Fruit fly (Drosophila melanogaster) whole organism, embryonic: Measurements from ENCODE around the gene Xe7.

Experiments
- Aef1 ChIP-seq: fragments of 200-800 bp; sonication (Bioruptor generic); IDR thresholded peaks from 3 replicates; pipeline ENCODE4 v1.3.6; 2022; ENCODE audit warnings: missing biosample characterization, missing genetic modification characterization
- B-H1 ChIP-seq: fragments of 200-800 bp; sonication (Bioruptor generic); IDR thresholded peaks from 3 replicates; pipeline ENCODE4 v1.3.6; 2022; ENCODE audit warnings: missing biosample characterization, missing genetic modification characterization
- CG11456 ChIP-seq: fragments of 200-800 bp; sonication (Bioruptor generic); IDR thresholded peaks from 3 replicates; pipeline ENCODE4 v1.3.6; 2022; ENCODE audit warnings: missing biosample characterization, missing genetic modification characterization
- CG11560 ChIP-seq: fragments of 200-800 bp; sonication (Bioruptor generic); IDR thresholded peaks from 3 replicates; pipeline ENCODE4 v1.3.6; 2022; ENCODE audit warnings: missing biosample characterization, missing genetic modification characterization
- CG14050 ChIP-seq: fragments of 200-800 bp; sonication (Bioruptor generic); IDR thresholded peaks from 3 replicates; pipeline ENCODE4 v1.3.6; 2022; ENCODE audit warnings: missing biosample characterization, missing genetic modification characterization
- CG15696 ChIP-seq: fragments of 200-800 bp; sonication (Bioruptor generic); optimal IDR thresholded peaks from 2 replicates; lab custom pipeline; 2019; ENCODE audit warnings: missing biosample characterization, mild to moderate bottlenecking, missing genetic modification characterization, moderate library complexity
- CG18599 ChIP-seq: fragments of 200-800 bp; sonication (Bioruptor generic); optimal IDR thresholded peaks from 3 replicates; lab custom pipeline; 2017; ENCODE audit warnings: missing biosample characterization, missing genetic modification characterization, mild to moderate bottlenecking, moderate library complexity, missing genetic modification reagents
- CG2129 ChIP-seq: fragments of 200-800 bp; sonication (Bioruptor generic); IDR thresholded peaks from 2 replicates; pipeline ENCODE4 v1.3.6; 2022; ENCODE audit warnings: missing biosample characterization, missing genetic modification characterization; ENCODE audit not compliant: partially characterized antibody
- CG31224 ChIP-seq: fragments of 200-800 bp; sonication (Bioruptor generic); IDR thresholded peaks from 2 replicates; pipeline ENCODE4 v1.3.6; 2022; ENCODE audit warnings: missing biosample characterization, missing genetic modification characterization
- CG33557 ChIP-seq: fragments of 200-800 bp; sonication (Bioruptor generic); optimal IDR thresholded peaks from 2 replicates; lab custom pipeline; 2019; ENCODE audit warnings: missing biosample characterization, mild to moderate bottlenecking, missing genetic modification characterization, moderate library complexity
- CG34376 ChIP-seq: fragments of 200-800 bp; sonication (Bioruptor generic); optimal IDR thresholded peaks from 2 replicates; lab custom pipeline; 2018; ENCODE audit warnings: missing biosample characterization, mild to moderate bottlenecking, missing genetic modification characterization
- CG4360 ChIP-seq: fragments of 200-800 bp; sonication (Bioruptor generic); IDR thresholded peaks from 2 replicates; pipeline ENCODE4 v1.3.6; 2022; ENCODE audit warnings: missing biosample characterization, missing genetic modification characterization
- CG6813 ChIP-seq: fragments of 200-800 bp; sonication (Bioruptor generic); optimal IDR thresholded peaks from 2 replicates; lab custom pipeline; 2017; ENCODE audit warnings: missing biosample characterization, missing genetic modification characterization, mild to moderate bottlenecking, moderate library complexity, missing genetic modification reagents
- CG8290 ChIP-seq, 3 experiments: fragments of 200-800 bp; sonication (Bioruptor generic); optimal IDR thresholded peaks; 2 replicates each; lab custom pipeline; 2016 to 2019; ENCODE audit warnings: missing biosample characterization in 3 of 3, missing genetic modification characterization in 3 of 3, mild to moderate bottlenecking in 2 of 3, moderate library complexity in 1 of 3
- D ChIP-seq, 2 experiments: fragments of 200-800 bp in 1 of 2; fragments of >200 bp in 1 of 2; sonication (Bioruptor generic) in 1 of 2; optimal IDR thresholded peaks; 2 replicates in 1 of 2; 3 replicates in 1 of 2; lab custom pipeline; 2017; ENCODE audit warnings: mild to moderate bottlenecking in 1 of 2, missing biosample characterization in 1 of 2, missing genetic modification characterization in 1 of 2, missing genetic modification reagents in 1 of 2
- Dbx ChIP-seq: fragments of 200-800 bp; sonication (Bioruptor generic); IDR thresholded peaks from 3 replicates; pipeline ENCODE4 v1.3.6; 2022; ENCODE audit warnings: missing biosample characterization, missing genetic modification characterization
- Dek ChIP-seq: fragments of 200-800 bp; sonication (Bioruptor generic); optimal IDR thresholded peaks from 3 replicates; lab custom pipeline; 2019; ENCODE audit warnings: missing biosample characterization, mild to moderate bottlenecking, missing genetic modification characterization, moderate library complexity
- ERR ChIP-seq: fragments of 200-800 bp; sonication (Bioruptor generic); optimal IDR thresholded peaks from 2 replicates; lab custom pipeline; 2016; ENCODE audit warnings: missing biosample characterization, missing genetic modification characterization
- MESR4 ChIP-seq: fragments of 200-800 bp; sonication (Bioruptor generic); optimal IDR thresholded peaks from 2 replicates; lab custom pipeline; 2018; ENCODE audit warnings: missing biosample characterization, mild to moderate bottlenecking, missing genetic modification characterization, moderate library complexity
- Meics ChIP-seq: fragments of 200-800 bp; sonication (Bioruptor generic); optimal IDR thresholded peaks from 2 replicates; lab custom pipeline; 2017; ENCODE audit warnings: missing biosample characterization, mild to moderate bottlenecking, missing genetic modification characterization
- Rfx ChIP-seq: fragments of 200-800 bp; sonication (Bioruptor generic); IDR thresholded peaks from 2 replicates; pipeline ENCODE4 v1.3.6; 2022; ENCODE audit warnings: missing biosample characterization, missing genetic modification characterization
- Rx ChIP-seq: fragments of 200-800 bp; sonication (Bioruptor generic); IDR thresholded peaks from 2 replicates; pipeline ENCODE4 v1.3.6; 2022; ENCODE audit warnings: missing biosample characterization, missing genetic modification characterization
- abd-A ChIP-seq: fragments of 200-800 bp; sonication (Bioruptor generic); optimal IDR thresholded peaks from 3 replicates; lab custom pipeline; 2019; ENCODE audit warnings: missing biosample characterization, mild to moderate bottlenecking, missing genetic modification characterization, moderate library complexity
- amos ChIP-seq: fragments of 200-800 bp; sonication (Bioruptor generic); IDR thresholded peaks from 2 replicates; pipeline ENCODE4 v1.3.6; 2022; ENCODE audit warnings: missing biosample characterization, missing genetic modification characterization; ENCODE audit not compliant: partially characterized antibody
- chinmo ChIP-seq: fragments of 200-800 bp; sonication (Bioruptor generic); IDR thresholded peaks from 4 replicates; pipeline ENCODE4 v1.3.6; 2022; ENCODE audit warnings: missing biosample characterization, missing genetic modification characterization; ENCODE audit not compliant: partially characterized antibody
- ci ChIP-seq: fragments of 200-800 bp; sonication (Bioruptor generic); IDR thresholded peaks from 3 replicates; pipeline ENCODE4 v1.3.6; 2022; ENCODE audit warnings: missing biosample characterization, missing genetic modification characterization
- crc ChIP-seq: fragments of 200-800 bp; sonication (Bioruptor generic); optimal IDR thresholded peaks from 2 replicates; lab custom pipeline; 2016; ENCODE audit warnings: missing biosample characterization, missing genetic modification characterization
- crp ChIP-seq, 2 experiments: fragments of 200-800 bp; sonication (Bioruptor generic); optimal IDR thresholded peaks; 2 replicates in 1 of 2; 3 replicates in 1 of 2; lab custom pipeline; 2017; ENCODE audit warnings: missing biosample characterization in 2 of 2, missing genetic modification characterization in 2 of 2, mild to moderate bottlenecking in 1 of 2, moderate library complexity in 1 of 2
- dysf ChIP-seq: fragments of 200-800 bp; sonication (Bioruptor generic); IDR thresholded peaks from 3 replicates; pipeline ENCODE4 v1.3.6; 2022; ENCODE audit warnings: missing biosample characterization, missing genetic modification characterization
- fd102C ChIP-seq: fragments of 200-800 bp; sonication (Bioruptor generic); optimal IDR thresholded peaks from 2 replicates; lab custom pipeline; 2018; ENCODE audit warnings: missing biosample characterization, mild to moderate bottlenecking, missing genetic modification characterization, moderate library complexity
- grau ChIP-seq: fragments of 200-800 bp; optimal IDR thresholded peaks from 3 replicates; lab custom pipeline; 2019; ENCODE audit warnings: missing biosample characterization, mild to moderate bottlenecking, missing genetic modification characterization, moderate library complexity
- h ChIP-seq: fragments of >200 bp; optimal IDR thresholded peaks from 2 replicates; lab custom pipeline; 2017
- her ChIP-seq: fragments of 200-800 bp; sonication (Bioruptor generic); optimal IDR thresholded peaks from 2 replicates; lab custom pipeline; 2016; ENCODE audit warnings: missing biosample characterization, missing genetic modification characterization
- ken ChIP-seq: fragments of 200-800 bp; sonication (Bioruptor generic); IDR thresholded peaks from 3 replicates; pipeline ENCODE4 v1.3.6; 2022; ENCODE audit warnings: missing biosample characterization, missing genetic modification characterization
- kni ChIP-seq: fragments of 200-800 bp; sonication (Bioruptor generic); optimal IDR thresholded peaks from 3 replicates; lab custom pipeline; 2017; ENCODE audit warnings: mild to moderate bottlenecking, missing biosample characterization, missing genetic modification reagents, missing genetic modification characterization
- knrl ChIP-seq: fragments of 200-800 bp; sonication (Bioruptor generic); IDR thresholded peaks from 3 replicates; pipeline ENCODE4 v1.3.6; 2022; ENCODE audit warnings: missing biosample characterization, missing genetic modification characterization; ENCODE audit not compliant: partially characterized antibody
- maf-S ChIP-seq: fragments of 200-800 bp; sonication (Bioruptor generic); optimal IDR thresholded peaks from 2 replicates; lab custom pipeline; 2016; ENCODE audit warnings: missing biosample characterization, missing genetic modification characterization
- nom ChIP-seq: fragments of 200-800 bp; sonication (Bioruptor generic); optimal IDR thresholded peaks from 2 replicates; lab custom pipeline; 2017; ENCODE audit warnings: missing biosample characterization, missing genetic modification characterization, mild to moderate bottlenecking, moderate library complexity, missing genetic modification reagents
- onecut ChIP-seq: fragments of 200-800 bp; sonication (Bioruptor generic); IDR thresholded peaks from 2 replicates; pipeline ENCODE4 v1.3.6; 2022; ENCODE audit warnings: missing biosample characterization, missing genetic modification characterization
- otp ChIP-seq: fragments of 200-800 bp; sonication (Bioruptor generic); IDR thresholded peaks from 3 replicates; pipeline ENCODE4, ENCODE4 v1.3.6; 2022; ENCODE audit warnings: missing biosample characterization, missing genetic modification characterization
- pan ChIP-seq, 4 experiments: fragments of >200 bp in 3 of 4; fragments of 200-800 bp in 1 of 4; sonication (Bioruptor generic) in 1 of 4; optimal IDR thresholded peaks in 3 of 4; IDR thresholded peaks in 1 of 4; 2 replicates each; pipeline versions ENCODE4 v1.3.6 to Lab custom; 2017 to 2022; ENCODE audit warnings: missing biosample characterization in 2 of 4, missing genetic modification characterization in 2 of 4, mixed read lengths in 1 of 4
- prd ChIP-seq, 3 experiments: fragments of >200 bp in 2 of 3; fragments of 200-800 bp in 1 of 3; sonication (Bioruptor generic) in 1 of 3; optimal IDR thresholded peaks in 2 of 3; IDR thresholded peaks in 1 of 3; 2 replicates in 2 of 3; 3 replicates in 1 of 3; pipeline versions ENCODE4 v1.3.6 to Lab custom; 2017 to 2022; ENCODE audit warnings: missing biosample characterization in 1 of 3, missing genetic modification characterization in 1 of 3
- ro ChIP-seq: fragments of 200-800 bp; sonication (Bioruptor generic); IDR thresholded peaks from 2 replicates; pipeline ENCODE4 v1.3.6; 2022; ENCODE audit warnings: missing biosample characterization, missing genetic modification characterization
- vvl ChIP-seq: fragments of 200-800 bp; sonication (Bioruptor generic); IDR thresholded peaks from 2 replicates; pipeline ENCODE4 v1.3.6; 2022; ENCODE audit warnings: missing biosample characterization, missing genetic modification characterization
- zf30C ChIP-seq: fragments of 200-800 bp; sonication (Bioruptor generic); optimal IDR thresholded peaks from 3 replicates; lab custom pipeline; 2018; ENCODE audit warnings: missing biosample characterization, mild to moderate bottlenecking, missing genetic modification characterization
- zfh2 ChIP-seq: fragments of 200-800 bp; sonication (Bioruptor generic); optimal IDR thresholded peaks from 2 replicates; lab custom pipeline; 2016; ENCODE audit warnings: missing biosample characterization, missing genetic modification characterization

Xe7 gene

dm6 chr3R:5658984-5659802 is 9.9 kb downstream of the Xe7 start (continued):
- peak; percentile 49 for TF ChIP-seq Meics
- no peak for TF ChIP-seq Dek (tag; lab: Kevin White, UChicago)
- no peak for TF ChIP-seq prd (optimal IDR thresholded peaks at IDR 0.05; lab: Kevin White, UChicago)
- TF ChIP-seq prd (GFP tag; IDR thresholded peaks at IDR 0.05; lab: Robert Waterston, UW), result peak; percentile 15; the same call in 1 of the 3 replicates
- TF ChIP-seq Aef1, result 0 out of 3 replicates have a peak, but pooled peaks have one; percentile 11
- TF ChIP-seq CG11456 (GFP tag; lab: Robert Waterston, UW), result no peak
- TF ChIP-seq CG31224 (GFP tag; lab: Robert Waterston, UW), result no peak
- TF ChIP-seq kni (GFP tag; lab: Kevin White, UChicago), result peak; percentile 4
- no peak for TF ChIP-seq CG11560 (tag; lab: Robert Waterston, UW)
- no peak for TF ChIP-seq CG33557
- peak; percentile 4 for TF ChIP-seq nom (GFP tag; lab: Kevin White, UChicago)
- TF ChIP-seq maf-S (GFP tag; lab: Kevin White, UChicago), result no peak
- TF ChIP-seq amos (GFP tag; lab: Robert Waterston, UW), result peak; percentile 54
- no peak for TF ChIP-seq Dbx (GFP tag; lab: Robert Waterston, UW)
- TF ChIP-seq CG15696 (tag; lab: Kevin White, UChicago), result no peak
- TF ChIP-seq dysf (GFP tag; lab: Robert Waterston, UW), result peak; percentile 43; the same call in 1 of the 3 replicates
- no peak for TF ChIP-seq grau (tag; lab: Kevin White, UChicago)
- TF ChIP-seq CG6813 (GFP tag; lab: Kevin White, UChicago), result no peak
- no peak for TF ChIP-seq pan (optimal IDR thresholded peaks at IDR 0.05; lab: Kevin White, UChicago)
- TF ChIP-seq pan (GFP tag; optimal IDR thresholded peaks at IDR 0.05 in 1 of 2, IDR thresholded peaks at IDR 0.05 in 1 of 2), result peak in 1 of 2 experiments; percentile 19
- TF ChIP-seq Rfx (GFP tag; lab: Robert Waterston, UW), result peak; percentile 26
- no peak for TF ChIP-seq CG8290 (GFP tag; optimal IDR thresholded peaks at IDR 0.05; lab: Kevin White, UChicago)
- TF ChIP-seq CG8290 (tag; optimal IDR thresholded peaks at IDR 0.05; lab: Kevin White, UChicago), result peak in 1 of 2 experiments; percentile 30
- no peak for TF ChIP-seq fd102C (GFP tag; lab: Kevin White, UChicago)
- 0 out of 3 replicates have a peak, but pooled peaks have one; percentile 10 for TF ChIP-seq ken (GFP tag; lab: Robert Waterston, UW)
- no peak for TF ChIP-seq CG14050 (GFP tag; lab: Robert Waterston, UW)
- TF ChIP-seq ci, result no peak
- TF ChIP-seq CG2129, result peak; percentile 24; the same call in 1 of the 2 replicates
- TF ChIP-seq D (optimal IDR thresholded peaks at IDR 0.05; lab: Kevin White, UChicago), result peak; percentile 24
- no peak for TF ChIP-seq D (GFP tag; optimal IDR thresholded peaks at IDR 0.05; lab: Kevin White, UChicago)
- TF ChIP-seq chinmo (GFP tag; lab: Robert Waterston, UW), result 0 out of 4 replicates have a peak, but pooled peaks have one; percentile 23
- peak; percentile 70 for TF ChIP-seq CG34376
- TF ChIP-seq knrl (GFP tag; lab: Robert Waterston, UW), result peak; percentile 36; the same call in 2 of the 3 replicates
- TF ChIP-seq h (lab: Kevin White, UChicago), result no peak
- TF ChIP-seq zfh2 (GFP tag; lab: Kevin White, UChicago), result no peak
- no peak for TF ChIP-seq CG18599 (GFP tag; lab: Kevin White, UChicago)
- TF ChIP-seq zf30C, result no peak
- TF ChIP-seq B-H1 (GFP tag; lab: Robert Waterston, UW), result no peak
- peak; percentile 46; the same call in 1 of the 2 replicates for TF ChIP-seq CG4360 (GFP tag; lab: Robert Waterston, UW)
- TF ChIP-seq ro (GFP tag; lab: Robert Waterston, UW), result no peak
- TF ChIP-seq crp (GFP tag; optimal IDR thresholded peaks at IDR 0.05; lab: Kevin White, UChicago), result peak in 1 of 2 experiments; percentile 20
- no peak for TF ChIP-seq crc
- peak; percentile 84 for TF ChIP-seq MESR4 (GFP tag; lab: Kevin White, UChicago)
- TF ChIP-seq ERR (GFP tag; lab: Kevin White, UChicago), result peak; percentile 1
- no peak for TF ChIP-seq Rx
- TF ChIP-seq vvl (GFP tag; lab: Robert Waterston, UW), result peak; percentile 31; the same call in 1 of the 2 replicates
- TF ChIP-seq her, result no peak
- no peak for TF ChIP-seq onecut (GFP tag; lab: Robert Waterston, UW)
- no peak for TF ChIP-seq otp (GFP tag; lab: Robert Waterston, UW)
- TF ChIP-seq abd-A, result no peak
